Worm (Caenorhabditis elegans): ENCODE data around the gene B0361.11.

B0361.11 gene

ce11 chrIII:7273718-7274117 lies 3.7 kb upstream of the B0361.11 start:
- peak in 1 of 2 experiments; percentile 19 for TF ChIP-seq lsy-2 (tag; optimal IDR thresholded peaks at IDR 0.05)
- TF ChIP-seq ztf-11 (tag; optimal IDR thresholded peaks at IDR 0.05) = no peak
- no peak for TF ChIP-seq F13H6.1 (tag; optimal IDR thresholded peaks at IDR 0.05)
- peak; percentile 72 for TF ChIP-seq sma-9 (GFP tag; optimal IDR thresholded peaks at IDR 0.05)
- TF ChIP-seq sma-9 (tag; optimal IDR thresholded peaks at IDR 0.05) = no peak
- TF ChIP-seq nhr-129 (tag; optimal IDR thresholded peaks at IDR 0.05) = peak; percentile 19
- TF ChIP-seq nhr-21 (tag; optimal IDR thresholded peaks at IDR 0.05) = peak; percentile 68
- TF ChIP-seq zag-1 (tag; optimal IDR thresholded peaks at IDR 0.05) = no peak

- no peak for TF ChIP-seq crh-2 (tag; optimal IDR thresholded peaks at IDR 0.05)
- TF ChIP-seq sma-9 (GFP tag; optimal IDR thresholded peaks at IDR 0.05) = no peak
- TF ChIP-seq sma-9 (tag; optimal IDR thresholded peaks at IDR 0.05) = no peak
- TF ChIP-seq nhr-12 (tag; optimal IDR thresholded peaks at IDR 0.05) = no peak
- no peak for TF ChIP-seq lin-39 (tag; optimal IDR thresholded peaks at IDR 0.05)
- TF ChIP-seq mab-5 (tag; optimal IDR thresholded peaks at IDR 0.05) = no peak
- no peak for TF ChIP-seq alr-1 (tag; optimal IDR thresholded peaks at IDR 0.05)
Observed at ce11 chrIII:7275296-7275695, 2.1 kb upstream of the B0361.11 start, which contains the start of gene psd-1. Gene psd-1 (minus strand): TSS chrIII:7275396.

ce11 chrIII:7278491-7278890 lies 1.1 kb downstream of the B0361.11 start:
- no peak for TF ChIP-seq F13H6.1 (tag; optimal IDR thresholded peaks at IDR 0.05)
- no peak for TF ChIP-seq sem-4 (tag; optimal IDR thresholded peaks at IDR 0.05)
- peak; percentile 76 for TF ChIP-seq crh-2 (tag; optimal IDR thresholded peaks at IDR 0.05)
- peak; percentile 35 for TF ChIP-seq nhr-77 (tag; optimal IDR thresholded peaks at IDR 0.05)
- TF ChIP-seq skn-1 (tag; optimal IDR thresholded peaks at IDR 0.05) = no peak
- no peak for TF ChIP-seq nhr-12 (tag; optimal IDR thresholded peaks at IDR 0.05)
- peak; percentile 39 for TF ChIP-seq unc-55 (GFP tag; optimal IDR thresholded peaks at IDR 0.05)
- TF ChIP-seq alr-1 (tag; optimal IDR thresholded peaks at IDR 0.05) = no peak
- no peak for TF ChIP-seq egl-27 (tag; optimal IDR thresholded peaks at IDR 0.05)
- TF ChIP-seq snpc-4 (tag; optimal IDR thresholded peaks at IDR 0.05) = peak; percentile 99
- TF ChIP-seq nhr-11 (tag; optimal IDR thresholded peaks at IDR 0.05) = no peak
- no peak for TF ChIP-seq R02D3.7 (tag; optimal IDR thresholded peaks at IDR 0.05)
- TF ChIP-seq peb-1 (tag; optimal IDR thresholded peaks at IDR 0.05) = no peak
- no peak for TF ChIP-seq ZK546.5 (tag; optimal IDR thresholded peaks at IDR 0.05)
- peak; percentile 16 for TF ChIP-seq nhr-6 (tag; optimal IDR thresholded peaks at IDR 0.05)
- TF ChIP-seq aly-2 (tag; optimal IDR thresholded peaks at IDR 0.05) = no peak
- no peak for TF ChIP-seq nhr-23 (tag; optimal IDR thresholded peaks at IDR 0.05)
- TF ChIP-seq elt-1 (tag; optimal IDR thresholded peaks at IDR 0.05) = no peak
- no peak for TF ChIP-seq mdl-1 (tag; optimal IDR thresholded peaks at IDR 0.05)
- peak; percentile 34 for TF ChIP-seq sma-3 (GFP tag; optimal IDR thresholded peaks at IDR 0.05)
- no peak for TF ChIP-seq ceh-82 (tag; optimal IDR thresholded peaks at IDR 0.05)
- TF ChIP-seq ama-1 (optimal IDR thresholded peaks at IDR 0.05) = no peak
- no peak for TF ChIP-seq ztf-4 (tag; optimal IDR thresholded peaks at IDR 0.05)
- TF ChIP-seq ztf-1 (GFP tag; conservative IDR thresholded peaks at IDR 0.05) = no peak
- no peak for TF ChIP-seq ztf-11 (tag; optimal IDR thresholded peaks at IDR 0.05)
- TF ChIP-seq mab-5 (tag; optimal IDR thresholded peaks at IDR 0.05) = no peak
- TF ChIP-seq lsy-2 (tag; optimal IDR thresholded peaks at IDR 0.05) = peak; percentile 67 to 69
- TF ChIP-seq elt-3 (tag; optimal IDR thresholded peaks at IDR 0.05) = no peak
- TF ChIP-seq unc-62 (GFP tag; optimal IDR thresholded peaks at IDR 0.05) = no peak
- peak; percentile 44 for TF ChIP-seq dmd-4 (tag; optimal IDR thresholded peaks at IDR 0.05)
- no peak for TF ChIP-seq zag-1 (tag; optimal IDR thresholded peaks at IDR 0.05)
- peak; percentile 39 for TF ChIP-seq C34F6.9 (tag; optimal IDR thresholded peaks at IDR 0.05)
- TF ChIP-seq lin-39 (tag; optimal IDR thresholded peaks at IDR 0.05) = no peak
- no peak for TF ChIP-seq ceh-16 (tag; optimal IDR thresholded peaks at IDR 0.05)
- no peak for TF ChIP-seq nhr-237 (tag; optimal IDR thresholded peaks at IDR 0.05)
- TF ChIP-seq fos-1 (tag; optimal IDR thresholded peaks at IDR 0.05) = peak; percentile 43
- TF ChIP-seq lin-11 (tag; optimal IDR thresholded peaks at IDR 0.05) = peak; percentile 43
- TF ChIP-seq blmp-1 (tag; optimal IDR thresholded peaks at IDR 0.05; ENCODE audit: insufficient read depth) = no peak
- no peak for TF ChIP-seq lin-13 (GFP tag; optimal IDR thresholded peaks at IDR 0.05)
- TF ChIP-seq gmeb-1 (tag; optimal IDR thresholded peaks at IDR 0.05) = peak; percentile 88
- peak; percentile 35 for TF ChIP-seq nhr-21 (tag; optimal IDR thresholded peaks at IDR 0.05)
- TF ChIP-seq mbf-1 (tag; optimal IDR thresholded peaks at IDR 0.05) = no peak
- TF ChIP-seq Y55F3AM.14 (GFP tag; optimal IDR thresholded peaks at IDR 0.05) = no peak
- peak; percentile 83 for TF ChIP-seq nhr-129 (tag; optimal IDR thresholded peaks at IDR 0.05)
- no peak for TF ChIP-seq nhr-25 (tag; optimal IDR thresholded peaks at IDR 0.05)
- no peak for TF ChIP-seq unc-39 (tag; optimal IDR thresholded peaks at IDR 0.05)
- TF ChIP-seq sma-9 (GFP tag; optimal IDR thresholded peaks at IDR 0.05) = peak; percentile 75
- TF ChIP-seq sma-9 (tag; optimal IDR thresholded peaks at IDR 0.05) = no peak
- no peak for TF ChIP-seq nhr-10 (tag; optimal IDR thresholded peaks at IDR 0.05)
